Worm (Caenorhabditis elegans) whole organism, L1 larva: ENCODE measurements around the gene fbxb-87.

Experiments used
- C04F5.9 ChIP-seq: sonication (generic microtip); optimal IDR thresholded peaks from 2 replicates; lab custom pipeline; 2016; ENCODE audit warnings: missing genetic modification characterization, missing compliant biosample characterization
- C16A3.4 ChIP-seq: fragments of 150-350 bp; optimal IDR thresholded peaks from 2 replicates; lab custom pipeline; 2014; ENCODE audit warnings: missing biosample characterization, missing genetic modification characterization
- Y116A8C.19 ChIP-seq: sonication (generic microtip); optimal IDR thresholded peaks from 2 replicates; lab custom pipeline; 2016; ENCODE audit warnings: missing compliant biosample characterization, missing genetic modification characterization, borderline replicate concordance
- aly-2 ChIP-seq: fragments of 150-350 bp; optimal IDR thresholded peaks from 2 replicates; lab custom pipeline; 2014; ENCODE audit warnings: missing biosample characterization, missing genetic modification characterization
- ama-1 ChIP-seq: fragments of 150-350 bp; optimal IDR thresholded peaks from 2 replicates; lab custom pipeline; 2014
- ceh-82 ChIP-seq, 3 experiments: fragments of 150-350 bp in 1 of 3; sonication (generic microtip) in 2 of 3; optimal IDR thresholded peaks; 2 replicates each; lab custom pipeline; 2014 to 2017; ENCODE audit warnings: missing biosample characterization in 3 of 3, missing genetic modification characterization in 3 of 3
- ces-1 ChIP-seq: fragments of 150-350 bp; optimal IDR thresholded peaks from 2 replicates; lab custom pipeline; 2014; ENCODE audit warnings: missing biosample characterization, missing genetic modification reagents, missing genetic modification characterization
- efl-3 ChIP-seq: fragments of 200-800 bp; sonication (Bioruptor generic); optimal IDR thresholded peaks from 2 replicates; lab custom pipeline; 2018; ENCODE audit warnings: mild to moderate bottlenecking, missing genetic modification characterization, missing compliant biosample characterization
- egl-27 ChIP-seq, 2 experiments: fragments of 150-350 bp in 1 of 2; sonication (generic microtip); optimal IDR thresholded peaks; 3 replicates each; lab custom pipeline; 2017 to 2018; ENCODE audit warnings: missing biosample characterization in 2 of 2, missing genetic modification characterization in 2 of 2, missing genetic modification reagents in 2 of 2
- elt-2 ChIP-seq: sonication (generic microtip); optimal IDR thresholded peaks from 2 replicates; lab custom pipeline; 2016; ENCODE audit warnings: missing genetic modification characterization, mild to moderate bottlenecking, inconsistent platforms, missing compliant biosample characterization, missing genetic modification reagents
- ets-5 ChIP-seq: fragments of 200-800 bp; sonication (Bioruptor generic); IDR thresholded peaks from 2 replicates; pipeline ENCODE4 v1.3.6; 2022; ENCODE audit warnings: missing genetic modification characterization, missing compliant biosample characterization
- fkh-10 ChIP-seq: sonication (generic microtip); optimal IDR thresholded peaks from 2 replicates; lab custom pipeline; 2017; ENCODE audit warnings: missing biosample characterization, missing genetic modification reagents, missing genetic modification characterization
- fkh-4 ChIP-seq: sonication (generic microtip); optimal IDR thresholded peaks from 2 replicates; lab custom pipeline; 2016; ENCODE audit warnings: missing compliant biosample characterization, missing genetic modification characterization, borderline replicate concordance
- fkh-8 ChIP-seq: sonication (generic microtip); optimal IDR thresholded peaks from 2 replicates; lab custom pipeline; 2016; ENCODE audit warnings: mild to moderate bottlenecking, missing genetic modification characterization, missing compliant biosample characterization
- fos-1 ChIP-seq: fragments of 150-350 bp; optimal IDR thresholded peaks from 2 replicates; lab custom pipeline; 2014; ENCODE audit warnings: missing biosample characterization, missing genetic modification characterization
- grh-1 ChIP-seq: fragments of 200-800 bp; sonication (Bioruptor generic); IDR thresholded peaks from 2 replicates; pipeline ENCODE4 v1.3.6; 2022; ENCODE audit warnings: missing genetic modification reagents, missing genetic modification characterization, missing compliant biosample characterization
- irx-1 ChIP-seq: sonication (generic microtip); optimal IDR thresholded peaks from 2 replicates; lab custom pipeline; 2016; ENCODE audit warnings: missing genetic modification characterization, missing compliant biosample characterization
- isw-1 ChIP-seq: fragments of 200-800 bp; sonication (Bioruptor generic); IDR thresholded peaks from 2 replicates; pipeline ENCODE4 v1.3.6; 2022; ENCODE audit warnings: missing genetic modification characterization, missing compliant biosample characterization
- jun-1 ChIP-seq: fragments of 150-350 bp; optimal IDR thresholded peaks from 2 replicates; lab custom pipeline; 2014; ENCODE audit warnings: missing biosample characterization, missing genetic modification reagents, missing genetic modification characterization
- lin-15B ChIP-seq: fragments of 150-350 bp; sonication (generic microtip); optimal IDR thresholded peaks from 3 replicates; lab custom pipeline; 2014; ENCODE audit warnings: missing biosample characterization, missing genetic modification characterization
- lin-35 ChIP-seq, 2 experiments: fragments of 150-350 bp; optimal IDR thresholded peaks; 2 replicates each; lab custom pipeline; 2014; ENCODE audit warnings: missing biosample characterization in 2 of 2, missing genetic modification characterization in 2 of 2, missing genetic modification reagents in 2 of 2
- lin-39 ChIP-seq: fragments of 150-350 bp; optimal IDR thresholded peaks from 2 replicates; lab custom pipeline; 2014; ENCODE audit warnings: missing biosample characterization, missing genetic modification reagents, missing genetic modification characterization
- lsy-2 ChIP-seq, 2 experiments: fragments of 150-350 bp; optimal IDR thresholded peaks; 2 replicates each; lab custom pipeline; 2014; ENCODE audit warnings: missing biosample characterization in 2 of 2, missing genetic modification characterization in 2 of 2
- mdl-1 ChIP-seq, 2 experiments: fragments of 150-350 bp; optimal IDR thresholded peaks; 2 replicates each; lab custom pipeline; 2014 to 2017; ENCODE audit warnings: missing biosample characterization in 2 of 2, missing genetic modification characterization in 2 of 2, inconsistent platforms in 1 of 2
- mef-2 ChIP-seq: fragments of 150-350 bp; optimal IDR thresholded peaks from 2 replicates; lab custom pipeline; 2014; ENCODE audit warnings: missing biosample characterization, missing genetic modification characterization
- nhr-11 ChIP-seq: fragments of 150-350 bp; optimal IDR thresholded peaks from 2 replicates; lab custom pipeline; 2014; ENCODE audit warnings: missing biosample characterization, missing genetic modification characterization
- nhr-12 ChIP-seq: sonication (generic microtip); optimal IDR thresholded peaks from 2 replicates; lab custom pipeline; 2017; ENCODE audit warnings: missing biosample characterization, missing genetic modification characterization
- nhr-20 ChIP-seq: sonication (generic microtip); optimal IDR thresholded peaks from 2 replicates; lab custom pipeline; 2016; ENCODE audit warnings: mild to moderate bottlenecking, missing genetic modification characterization, missing compliant biosample characterization
- nhr-28 ChIP-seq: fragments of 150-350 bp; optimal IDR thresholded peaks from 2 replicates; lab custom pipeline; 2014; ENCODE audit warnings: missing biosample characterization, missing genetic modification characterization
- nhr-71 ChIP-seq: sonication (generic microtip); optimal IDR thresholded peaks from 2 replicates; lab custom pipeline; 2016; ENCODE audit warnings: mild to moderate bottlenecking, missing genetic modification characterization, moderate library complexity, missing compliant biosample characterization
- nhr-77 ChIP-seq: fragments of 150-350 bp; optimal IDR thresholded peaks from 2 replicates; lab custom pipeline; 2014; ENCODE audit warnings: missing biosample characterization, missing genetic modification characterization
- nhr-85 ChIP-seq: sonication (generic microtip); peaks from one replicate; lab custom pipeline; 2016; ENCODE audit warnings: missing genetic modification characterization, inconsistent platforms, missing compliant biosample characterization
- pag-3 ChIP-seq: sonication (generic microtip); optimal IDR thresholded peaks from 2 replicates; lab custom pipeline; 2017; ENCODE audit warnings: missing genetic modification characterization, mild to moderate bottlenecking, missing compliant biosample characterization, antibody characterized with exemption, borderline replicate concordance; ENCODE audit not compliant: insufficient read depth
- pqm-1 ChIP-seq: sonication (generic microtip); optimal IDR thresholded peaks from 3 replicates; lab custom pipeline; 2017; ENCODE audit warnings: missing biosample characterization, missing genetic modification characterization
- snpc-4 ChIP-seq: fragments of 150-350 bp; optimal IDR thresholded peaks from 2 replicates; lab custom pipeline; 2014; ENCODE audit warnings: missing biosample characterization, missing genetic modification characterization
- sptf-1 ChIP-seq: fragments of 150-350 bp; optimal IDR thresholded peaks from 2 replicates; lab custom pipeline; 2014; ENCODE audit warnings: missing biosample characterization, missing genetic modification characterization
- sup-37 ChIP-seq: fragments of 200-800 bp; sonication (Bioruptor generic); optimal IDR thresholded peaks from 2 replicates; lab custom pipeline; 2018; ENCODE audit warnings: mild to moderate bottlenecking, missing genetic modification characterization, missing compliant biosample characterization
- unc-130 ChIP-seq: fragments of 150-350 bp; optimal IDR thresholded peaks from 2 replicates; lab custom pipeline; 2017; ENCODE audit warnings: missing biosample characterization, missing genetic modification characterization, inconsistent platforms
- unc-30 ChIP-seq: sonication (generic microtip); optimal IDR thresholded peaks from 2 replicates; lab custom pipeline; 2017; ENCODE audit warnings: missing biosample characterization, missing genetic modification characterization
- unc-62 ChIP-seq: fragments of 150-350 bp; optimal IDR thresholded peaks from 2 replicates; lab custom pipeline; 2014; ENCODE audit warnings: missing biosample characterization, missing genetic modification reagents, missing genetic modification characterization
- unc-98 ChIP-seq: fragments of 200-800 bp; sonication (Bioruptor generic); IDR thresholded peaks from 2 replicates; pipeline ENCODE4 v1.3.6; 2022; ENCODE audit warnings: missing genetic modification characterization, missing compliant biosample characterization
- vab-15 ChIP-seq: sonication (generic microtip); optimal IDR thresholded peaks from 2 replicates; lab custom pipeline; 2017; ENCODE audit warnings: missing genotype, mild to moderate bottlenecking, missing genetic modification characterization, missing compliant biosample characterization
- zag-1 ChIP-seq: fragments of 150-350 bp; optimal IDR thresholded peaks from 2 replicates; lab custom pipeline; 2014; ENCODE audit warnings: missing biosample characterization, missing genetic modification characterization
- ztf-4 ChIP-seq: fragments of 150-350 bp; optimal IDR thresholded peaks from 2 replicates; lab custom pipeline; 2014; ENCODE audit warnings: missing biosample characterization, missing genetic modification characterization

The fbxb-87 gene

DNA sequence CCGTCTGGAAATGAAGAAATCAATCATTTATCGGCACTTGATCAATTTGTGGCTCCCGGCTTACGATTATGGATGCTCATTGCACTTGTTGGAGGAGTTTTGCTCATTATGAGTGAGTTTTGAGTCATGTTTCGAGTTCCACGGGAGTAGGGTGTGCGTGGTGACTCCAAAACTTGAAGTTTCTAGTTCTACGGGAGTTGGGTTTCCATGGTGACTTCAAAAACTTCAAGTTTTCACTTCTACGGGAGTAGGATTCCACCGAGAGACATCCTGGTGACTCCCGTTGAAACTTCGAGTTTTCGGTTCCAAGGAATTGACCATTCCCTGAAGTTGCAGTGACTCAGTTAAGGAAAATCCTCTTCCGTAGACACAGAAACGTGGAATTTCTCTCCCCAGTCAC is 37.5 kb upstream of the fbxb-87 start (continued):
- TF ChIP-seq nhr-71, result peak; percentile 57
- no peak for TF ChIP-seq snpc-4 (tag; lab: Kevin White, UChicago)
- TF ChIP-seq fkh-10 (GFP tag; lab: Kevin White, UChicago), result no peak
- TF ChIP-seq ceh-82 (tag; optimal IDR thresholded peaks at IDR 0.05; lab: Kevin White, UChicago), result no peak
- TF ChIP-seq nhr-85 (tag; lab: Kevin White, UChicago), result no peak
- TF ChIP-seq unc-130, result no peak

ce11 chrIII:10857984-10858383 is 36.3 kb upstream of the fbxb-87 start, which contains the start of gene oxi-1:
TSS of gene oxi-1 (plus strand) at chrIII:10858284.
- TF ChIP-seq nhr-77 (tag; lab: Kevin White, UChicago), result no peak
- TF ChIP-seq jun-1 (tag; lab: Kevin White, UChicago), result no peak
- TF ChIP-seq ces-1 (GFP tag; lab: Kevin White, UChicago), result no peak
- no peak for TF ChIP-seq nhr-12 (tag; lab: Kevin White, UChicago)
- no peak for TF ChIP-seq ama-1 (lab: Kevin White, UChicago)
- no peak for TF ChIP-seq nhr-20 (tag; lab: Kevin White, UChicago)
- TF ChIP-seq unc-30 (tag; lab: Kevin White, UChicago), result no peak
- TF ChIP-seq fkh-4 (tag; lab: Kevin White, UChicago), result no peak
- TF ChIP-seq C16A3.4 (tag; lab: Kevin White, UChicago), result no peak
- TF ChIP-seq ets-5 (GFP tag; lab: Robert Waterston, UW), result no peak
- TF ChIP-seq zag-1, result no peak
- TF ChIP-seq unc-62 (GFP tag; lab: Kevin White, UChicago), result no peak
- TF ChIP-seq, all 84 proteins: peak for 0

ce11 chrIII:10861375-10861774 is 32.9 kb upstream of the fbxb-87 start:
- TF ChIP-seq unc-30 (tag; lab: Kevin White, UChicago) (no peak), pag-3 (tag; lab: Kevin White, UChicago) (no peak), lin-15B (no peak), lsy-2 (tag; optimal IDR thresholded peaks at IDR 0.05; lab: Kevin White, UChicago) (no peak), lin-39 (tag; lab: Kevin White, UChicago) (no peak), efl-3 (GFP tag; lab: Kevin White, UChicago) (no peak), pqm-1 (tag; lab: Kevin White, UChicago) (no peak), ceh-82 (tag; optimal IDR thresholded peaks at IDR 0.05; lab: Kevin White, UChicago) (no peak)

- TF ChIP-seq egl-27 (tag; optimal IDR thresholded peaks at IDR 0.05; lab: Kevin White, UChicago) (no peak), irx-1 (tag; lab: Kevin White, UChicago) (no peak), isw-1 (GFP tag; lab: Robert Waterston, UW) (no peak), fkh-4 (tag; lab: Kevin White, UChicago) (no peak), ztf-4 (tag; lab: Kevin White, UChicago) (no peak), sptf-1 (tag; lab: Kevin White, UChicago) (no peak)
These were observed 27.2 kb upstream of the fbxb-87 start for ce11 chrIII:10867086-10867485.

ce11 chrIII:10868653-10869392 is 25.5 kb upstream of the fbxb-87 start, which contains the start of the genes cey-4 and vps-50:
TSS of gene cey-4 (minus strand) at chrIII:10868703.
TSS of gene vps-50 (plus strand) at chrIII:10869193.
- TF ChIP-seq nhr-77 (tag; lab: Kevin White, UChicago) (no peak), mef-2 (tag; lab: Kevin White, UChicago) (no peak), mdl-1 (tag; optimal IDR thresholded peaks at IDR 0.05; lab: Kevin White, UChicago) (no peak), ces-1 (GFP tag; lab: Kevin White, UChicago) (no peak), grh-1 (GFP tag; lab: Robert Waterston, UW) (no peak), fkh-8 (tag; lab: Kevin White, UChicago) (no peak), lin-39 (tag; lab: Kevin White, UChicago) (no peak), lsy-2 (tag; optimal IDR thresholded peaks at IDR 0.05; lab: Kevin White, UChicago) (peak; percentile 41 to 67), C04F5.9 (tag; lab: Kevin White, UChicago) (no peak), nhr-11 (tag; lab: Kevin White, UChicago) (no peak), vab-15 (no peak), aly-2 (tag; lab: Kevin White, UChicago) (no peak), nhr-28 (tag; lab: Kevin White, UChicago) (no peak), elt-2 (tag; lab: Kevin White, UChicago) (no peak), fos-1 (tag; lab: Kevin White, UChicago) (no peak), ztf-4 (tag; lab: Kevin White, UChicago) (no peak), unc-62 (GFP tag; lab: Kevin White, UChicago) (no peak), Y116A8C.19 (no peak), lin-35 (GFP tag; optimal IDR thresholded peaks at IDR 0.05; lab: Kevin White, UChicago) (peak; percentile 18 to 55), pqm-1 (tag; lab: Kevin White, UChicago) (no peak), unc-98 (GFP tag; lab: Robert Waterston, UW) (no peak), sup-37 (GFP tag; lab: Kevin White, UChicago) (no peak), pag-3 (tag; lab: Kevin White, UChicago) (no peak)
